Fruit fly (Drosophila melanogaster) whole organism, embryonic: ENCODE data around the gene CG15429.
A peak's percentile ranks its signal among the peaks of the same experiment; 100 is the strongest.

Experiments
- BEAF-32 ChIP-seq: fragments of 200-800 bp; sonication (Bioruptor generic); optimal IDR thresholded peaks from 3 replicates; lab custom pipeline; 2017; ENCODE audit warnings: missing biosample characterization, missing genetic modification characterization, mild to moderate bottlenecking, moderate library complexity, missing genetic modification reagents
- Bgb ChIP-seq: fragments of 200-800 bp; sonication (Bioruptor generic); IDR thresholded peaks from 2 replicates; pipeline ENCODE4 v1.3.6; 2022; ENCODE audit warnings: missing biosample characterization, missing genetic modification characterization; ENCODE audit not compliant: partially characterized antibody
- CG10959 ChIP-seq: fragments of 200-800 bp; sonication (Bioruptor generic); IDR thresholded peaks from 2 replicates; pipeline ENCODE4 v1.3.6; 2022; ENCODE audit warnings: missing biosample characterization, missing genetic modification characterization
- CG13287 ChIP-seq: fragments of 200-800 bp; sonication (Bioruptor generic); IDR thresholded peaks from 2 replicates; pipeline ENCODE4 v1.3.6; 2022; ENCODE audit warnings: missing biosample characterization, missing genetic modification characterization; ENCODE audit not compliant: partially characterized antibody
- CG14860 ChIP-seq: fragments of 200-800 bp; sonication (Bioruptor generic); IDR thresholded peaks from 3 replicates; pipeline ENCODE4 v1.3.6; 2022; ENCODE audit warnings: missing biosample characterization, missing genetic modification characterization; ENCODE audit not compliant: partially characterized antibody
- CG1603 ChIP-seq: fragments of 200-800 bp; sonication (Bioruptor generic); optimal IDR thresholded peaks from 2 replicates; lab custom pipeline; 2019; ENCODE audit warnings: missing biosample characterization, mild to moderate bottlenecking, missing genetic modification characterization, moderate library complexity
- CG16813 ChIP-seq: fragments of 200-800 bp; sonication (Bioruptor generic); IDR thresholded peaks from 3 replicates; pipeline ENCODE4 v1.3.6; 2022; ENCODE audit warnings: missing biosample characterization, missing genetic modification characterization; ENCODE audit not compliant: partially characterized antibody
- CG17186 ChIP-seq: fragments of 200-800 bp; sonication (Bioruptor generic); optimal IDR thresholded peaks from 3 replicates; lab custom pipeline; 2017; ENCODE audit warnings: missing biosample characterization, missing genetic modification reagents, missing genetic modification characterization
- CG2116 ChIP-seq: fragments of 200-800 bp; sonication (Bioruptor generic); optimal IDR thresholded peaks from 3 replicates; lab custom pipeline; 2018; ENCODE audit warnings: missing biosample characterization, mild to moderate bottlenecking, missing genetic modification characterization
- CG2712 ChIP-seq: fragments of 200-800 bp; optimal IDR thresholded peaks from 3 replicates; lab custom pipeline; 2019; ENCODE audit warnings: missing biosample characterization, mild to moderate bottlenecking, missing genetic modification characterization, moderate library complexity
- CG3281 ChIP-seq: fragments of 200-800 bp; sonication (Bioruptor generic); optimal IDR thresholded peaks from 3 replicates; lab custom pipeline; 2017; ENCODE audit warnings: missing biosample characterization, mild to moderate bottlenecking, missing genetic modification characterization
- CG34422 ChIP-seq: fragments of 200-800 bp; sonication (Bioruptor generic); IDR thresholded peaks from 3 replicates; pipeline ENCODE4 v1.3.6; 2022; ENCODE audit warnings: missing biosample characterization, missing genetic modification characterization
- CG3995 ChIP-seq: fragments of 200-800 bp; sonication (Bioruptor generic); optimal IDR thresholded peaks from 3 replicates; lab custom pipeline; 2016; ENCODE audit warnings: missing biosample characterization, missing genetic modification characterization
- CG4617 ChIP-seq: fragments of 200-800 bp; sonication (Bioruptor generic); optimal IDR thresholded peaks from 3 replicates; lab custom pipeline; 2016; ENCODE audit warnings: missing biosample characterization, missing genetic modification characterization, borderline replicate concordance
- CG6791 ChIP-seq: fragments of 200-800 bp; sonication (Bioruptor generic); IDR thresholded peaks from 3 replicates; pipeline ENCODE4 v1.3.6; 2022; ENCODE audit warnings: missing biosample characterization, missing genetic modification characterization; ENCODE audit not compliant: partially characterized antibody
- CG7963 ChIP-seq: fragments of 200-800 bp; sonication (Bioruptor generic); IDR thresholded peaks from 3 replicates; pipeline ENCODE4 v1.3.6; 2022; ENCODE audit warnings: missing biosample characterization, missing genetic modification characterization; ENCODE audit not compliant: partially characterized antibody
- Doc3 ChIP-seq: fragments of 200-800 bp; sonication (Bioruptor generic); IDR thresholded peaks from 3 replicates; pipeline ENCODE4 v1.3.6; 2022; ENCODE audit warnings: missing biosample characterization, missing genetic modification characterization; ENCODE audit not compliant: partially characterized antibody
- Dref ChIP-seq: fragments of 200-800 bp; sonication (Bioruptor generic); IDR thresholded peaks from 2 replicates; pipeline ENCODE4 v1.3.6; 2022; ENCODE audit warnings: missing biosample characterization, missing genetic modification characterization
- Ets97D ChIP-seq: fragments of 200-800 bp; sonication (Bioruptor generic); optimal IDR thresholded peaks from 3 replicates; lab custom pipeline; 2016; ENCODE audit warnings: missing biosample characterization, missing genetic modification characterization
- Gug ChIP-seq: fragments of 200-800 bp; sonication (Bioruptor generic); IDR thresholded peaks from 4 replicates; pipeline ENCODE4 v1.3.6; 2022; ENCODE audit warnings: missing biosample characterization, missing genetic modification characterization
- MESR4 ChIP-seq: fragments of 200-800 bp; sonication (Bioruptor generic); optimal IDR thresholded peaks from 2 replicates; lab custom pipeline; 2018; ENCODE audit warnings: missing biosample characterization, mild to moderate bottlenecking, missing genetic modification characterization, moderate library complexity
- Med ChIP-seq: fragments of 200-800 bp; sonication (Bioruptor generic); peaks from one replicate; lab custom pipeline; 2016; ENCODE audit warnings: missing biosample characterization, missing genetic modification characterization, mild to moderate bottlenecking, inconsistent platforms, moderate library complexity
- Mes4 ChIP-seq: fragments of 200-800 bp; sonication (Bioruptor generic); optimal IDR thresholded peaks from 2 replicates; lab custom pipeline; 2016; ENCODE audit warnings: missing biosample characterization, missing genetic modification characterization
- Myb ChIP-seq: fragments of 200-800 bp; sonication (Bioruptor generic); optimal IDR thresholded peaks from 2 replicates; lab custom pipeline; 2016; ENCODE audit warnings: missing biosample characterization, missing genetic modification characterization
- Opbp ChIP-seq: fragments of 200-800 bp; sonication (Bioruptor generic); IDR thresholded peaks from 3 replicates; pipeline ENCODE4 v1.3.6; 2022; ENCODE audit warnings: missing biosample characterization, missing genetic modification characterization; ENCODE audit not compliant: partially characterized antibody
- Optix ChIP-seq: fragments of 200-800 bp; sonication (Bioruptor generic); IDR thresholded peaks from 3 replicates; pipeline ENCODE4 v1.3.6; 2022; ENCODE audit warnings: missing biosample characterization, missing genetic modification characterization
- Ptx1 ChIP-seq: fragments of 200-800 bp; sonication (Bioruptor generic); IDR thresholded peaks from 2 replicates; pipeline ENCODE4 v1.3.6; 2022; ENCODE audit warnings: missing biosample characterization, missing genetic modification characterization
- Scr ChIP-seq: fragments of 200-800 bp; sonication (Bioruptor generic); IDR thresholded peaks from 2 replicates; pipeline ENCODE4 v1.3.6; 2022; ENCODE audit warnings: missing biosample characterization, missing genetic modification characterization; ENCODE audit not compliant: partially characterized antibody
- Sin3A ChIP-seq: fragments of >200 bp; optimal IDR thresholded peaks from 2 replicates; lab custom pipeline; 2018
- Sry-δ ChIP-seq: fragments of 200-800 bp; sonication (Bioruptor generic); optimal IDR thresholded peaks from 2 replicates; lab custom pipeline; 2016; ENCODE audit warnings: missing biosample characterization, missing genetic modification characterization
- TFAM ChIP-seq: fragments of 200-800 bp; sonication (Bioruptor generic); optimal IDR thresholded peaks from 2 replicates; lab custom pipeline; 2017; ENCODE audit warnings: missing biosample characterization, missing genetic modification characterization, inconsistent platforms
- amos ChIP-seq: fragments of 200-800 bp; sonication (Bioruptor generic); IDR thresholded peaks from 2 replicates; pipeline ENCODE4 v1.3.6; 2022; ENCODE audit warnings: missing biosample characterization, missing genetic modification characterization; ENCODE audit not compliant: partially characterized antibody
- ato ChIP-seq: fragments of 200-800 bp; sonication (Bioruptor generic); IDR thresholded peaks from 2 replicates; pipeline ENCODE4 v1.3.6; 2022; ENCODE audit warnings: missing biosample characterization, missing genetic modification characterization; ENCODE audit not compliant: partially characterized antibody
- bbx ChIP-seq: fragments of 200-800 bp; sonication (Bioruptor generic); IDR thresholded peaks from 2 replicates; pipeline ENCODE4 v1.3.6; 2022; ENCODE audit warnings: missing biosample characterization, missing genetic modification characterization; ENCODE audit not compliant: partially characterized antibody
- bigmax ChIP-seq: fragments of 200-800 bp; sonication (Bioruptor generic); optimal IDR thresholded peaks from 2 replicates; lab custom pipeline; 2018; ENCODE audit warnings: missing biosample characterization, mild to moderate bottlenecking, missing genetic modification characterization
- cad ChIP-seq: fragments of >200 bp; optimal IDR thresholded peaks from 2 replicates; lab custom pipeline; 2017; ENCODE audit warnings: missing biosample characterization, missing genetic modification characterization
- hb ChIP-seq: fragments of 200-800 bp; sonication (Bioruptor generic); IDR thresholded peaks from 3 replicates; pipeline ENCODE4 v1.3.6; 2022; ENCODE audit warnings: missing biosample characterization, missing genetic modification characterization; ENCODE audit not compliant: partially characterized antibody
- hbn ChIP-seq: fragments of 200-800 bp; sonication (Bioruptor generic); IDR thresholded peaks from 2 replicates; pipeline ENCODE4 v1.3.6; 2022; ENCODE audit warnings: missing biosample characterization, missing genetic modification characterization; ENCODE audit not compliant: partially characterized antibody
- onecut ChIP-seq: fragments of 200-800 bp; sonication (Bioruptor generic); IDR thresholded peaks from 2 replicates; pipeline ENCODE4 v1.3.6; 2022; ENCODE audit warnings: missing biosample characterization, missing genetic modification characterization
- pfk ChIP-seq: fragments of 200-800 bp; sonication (Bioruptor generic); optimal IDR thresholded peaks from 2 replicates; lab custom pipeline; 2018; ENCODE audit warnings: missing biosample characterization, mild to moderate bottlenecking, missing genetic modification characterization, moderate library complexity
- sim ChIP-seq: fragments of 200-800 bp; sonication (Bioruptor generic); IDR thresholded peaks from 2 replicates; pipeline ENCODE4 v1.3.6; 2022; ENCODE audit warnings: missing biosample characterization, missing genetic modification characterization
- sna ChIP-seq: fragments of 200-800 bp; sonication (Bioruptor generic); IDR thresholded peaks from 2 replicates; pipeline ENCODE4 v1.3.6; 2022; ENCODE audit warnings: missing biosample characterization, missing genetic modification characterization; ENCODE audit not compliant: partially characterized antibody
- stwl ChIP-seq: fragments of 200-800 bp; sonication (Bioruptor generic); optimal IDR thresholded peaks from 3 replicates; lab custom pipeline; 2018; ENCODE audit warnings: missing biosample characterization, mild to moderate bottlenecking, missing genetic modification characterization, moderate library complexity
- tgo ChIP-seq: fragments of 200-800 bp; sonication (Bioruptor generic); IDR thresholded peaks from 3 replicates; pipeline ENCODE4 v1.3.6; 2022; ENCODE audit warnings: missing biosample characterization, missing genetic modification characterization
- twi ChIP-seq: fragments of 200-800 bp; optimal IDR thresholded peaks from 2 replicates; lab custom pipeline; 2019; ENCODE audit warnings: missing biosample characterization, mild to moderate bottlenecking, missing genetic modification characterization, moderate library complexity
- unc-4 ChIP-seq: fragments of 200-800 bp; sonication (Bioruptor generic); IDR thresholded peaks from 2 replicates; pipeline ENCODE4 v1.3.6; 2022; ENCODE audit warnings: missing biosample characterization, missing genetic modification characterization; ENCODE audit not compliant: partially characterized antibody
- vnd ChIP-seq: fragments of 200-800 bp; sonication (Bioruptor generic); IDR thresholded peaks from 3 replicates; pipeline ENCODE4 v1.3.6; 2022; ENCODE audit warnings: missing biosample characterization, missing genetic modification characterization; ENCODE audit not compliant: partially characterized antibody
- wek ChIP-seq: fragments of 200-800 bp; sonication (Bioruptor generic); optimal IDR thresholded peaks from 3 replicates; lab custom pipeline; 2018; ENCODE audit warnings: missing biosample characterization, mild to moderate bottlenecking, missing genetic modification characterization, moderate library complexity

Gene CG15429

DNA sequence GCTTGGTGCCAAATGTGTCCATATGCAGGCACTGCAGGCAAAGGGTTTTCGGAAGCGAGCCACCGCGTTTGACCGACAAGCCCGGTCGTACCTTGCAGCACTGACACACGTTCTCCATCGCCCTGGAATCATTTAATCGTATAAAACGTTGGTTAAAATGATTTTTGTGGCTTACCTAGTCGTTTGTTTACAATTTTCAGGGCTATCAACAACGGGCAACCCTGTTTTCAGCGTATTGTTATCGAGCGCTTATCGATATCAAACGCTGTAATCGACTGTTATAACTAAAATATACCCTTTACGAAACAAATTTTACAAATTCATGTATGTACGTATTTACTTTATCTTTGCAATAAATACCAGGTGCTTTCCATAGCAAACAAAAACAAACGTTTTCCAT, 29.7 kb downstream of the CG15429 start, which contains the start of gene CG17612 (continued):
- TF ChIP-seq CG16813 (GFP tag; lab: Robert Waterston, UW) = peak; percentile 65; the same call in 2 of the 3 replicates
- no peak for TF ChIP-seq Optix
- TF ChIP-seq CG4617 (GFP tag; lab: Kevin White, UChicago) = peak; percentile 50
- TF ChIP-seq CG10959 (GFP tag; lab: Robert Waterston, UW) = no peak
- no peak for TF ChIP-seq twi
- TF ChIP-seq hbn = peak; percentile 63
- TF ChIP-seq cad (GFP tag; lab: Kevin White, UChicago) = peak; percentile 24
- TF ChIP-seq ato (GFP tag; lab: Robert Waterston, UW) = peak; percentile 66
- peak; percentile 64; the same call in 2 of the 3 replicates for TF ChIP-seq vnd (GFP tag; lab: Robert Waterston, UW)
- peak; percentile 12 for TF ChIP-seq wek (GFP tag; lab: Kevin White, UChicago)
- peak; percentile 97 for TF ChIP-seq Myb
- no peak for TF ChIP-seq TFAM (GFP tag; lab: Kevin White, UChicago)
- peak; percentile 21 for TF ChIP-seq Ets97D (GFP tag; lab: Kevin White, UChicago)
- TF ChIP-seq MESR4 (GFP tag; lab: Kevin White, UChicago) = peak; percentile 33
- TF ChIP-seq unc-4 (GFP tag; lab: Robert Waterston, UW) = peak; percentile 62
- peak; percentile 59; the same call in 2 of the 3 replicates for TF ChIP-seq hb (GFP tag; lab: Robert Waterston, UW)
- TF ChIP-seq Gug (GFP tag; lab: Robert Waterston, UW) = no peak
- peak; percentile 4 for TF ChIP-seq Sin3A
- peak; percentile 42 for TF ChIP-seq Sry-δ (GFP tag; lab: Kevin White, UChicago)
- TF ChIP-seq Bgb (GFP tag; lab: Robert Waterston, UW) = peak; percentile 75
- TF ChIP-seq CG3995 (GFP tag; lab: Kevin White, UChicago) = no peak
- TF ChIP-seq sim (GFP tag; lab: Robert Waterston, UW) = no peak
- no peak for TF ChIP-seq Mes4 (GFP tag; lab: Kevin White, UChicago)
- peak; percentile 61 for TF ChIP-seq CG3281
- TF ChIP-seq Doc3 (GFP tag; lab: Robert Waterston, UW) = peak; percentile 50; the same call in 2 of the 3 replicates
- peak; percentile 15 for TF ChIP-seq CG1603 (tag; lab: Kevin White, UChicago)
- TF ChIP-seq Scr = peak; percentile 67
- no peak for TF ChIP-seq bigmax (GFP tag; lab: Kevin White, UChicago)
- peak; percentile 89 for TF ChIP-seq stwl (tag; lab: Kevin White, UChicago)
- peak; percentile 62 for TF ChIP-seq Med (GFP tag; lab: Kevin White, UChicago)
- no peak for TF ChIP-seq onecut (GFP tag; lab: Robert Waterston, UW)
- peak; percentile 88 for TF ChIP-seq CG17186 (GFP tag; lab: Kevin White, UChicago)
- TF ChIP-seq pfk (GFP tag; lab: Kevin White, UChicago) = no peak
- peak; percentile 10 for TF ChIP-seq CG2712 (tag; lab: Kevin White, UChicago)
- TF ChIP-seq Dref (GFP tag; lab: Robert Waterston, UW) = peak; percentile 85
- TF ChIP-seq sna = peak; percentile 58
- peak; percentile 36; the same call in 1 of the 3 replicates for TF ChIP-seq CG34422 (GFP tag; lab: Robert Waterston, UW)
- peak; percentile 72 for TF ChIP-seq CG14860 (GFP tag; lab: Robert Waterston, UW)
- TF ChIP-seq CG13287 (GFP tag; lab: Robert Waterston, UW) = peak; percentile 84
- no peak for TF ChIP-seq Ptx1 (GFP tag; lab: Robert Waterston, UW)
- TF ChIP-seq tgo (GFP tag; lab: Robert Waterston, UW) = no peak
- peak; percentile 76 for TF ChIP-seq bbx (GFP tag; lab: Robert Waterston, UW)
- TF ChIP-seq CG6791 (GFP tag; lab: Robert Waterston, UW) = peak; percentile 70
- peak; percentile 47 for TF ChIP-seq BEAF-32
- peak; percentile 56; the same call in 1 of the 2 replicates for TF ChIP-seq amos (GFP tag; lab: Robert Waterston, UW)
- TF ChIP-seq CG7963 (GFP tag; lab: Robert Waterston, UW) = peak; percentile 78
- peak; percentile 79; the same call in 2 of the 3 replicates for TF ChIP-seq Opbp (GFP tag; lab: Robert Waterston, UW)
- peak; percentile 92 for TF ChIP-seq CG2116
